Worm (Caenorhabditis elegans): Measurements from ENCODE around the gene C01G12.7.

Gene C01G12.7

ce11 chrII:14632823-14633222 is 41.1 kb upstream of the C01G12.7 start, which contains the start of gene C38C6.3:
C38C6.3 (plus strand) TSS chrII:14633123.
- TF ChIP-seq ceh-14 (tag; optimal IDR thresholded peaks at IDR 0.05) (no peak), ets-4 (tag; optimal IDR thresholded peaks at IDR 0.05) (no peak), ceh-34 (tag; optimal IDR thresholded peaks at IDR 0.05) (no peak), hlh-15 (tag; optimal IDR thresholded peaks at IDR 0.05) (no peak), zip-5 (tag; optimal IDR thresholded peaks at IDR 0.05) (no peak), ceh-31 (tag; optimal IDR thresholded peaks at IDR 0.05) (no peak), ahr-1 (tag; optimal IDR thresholded peaks at IDR 0.05) (no peak)

DNA sequence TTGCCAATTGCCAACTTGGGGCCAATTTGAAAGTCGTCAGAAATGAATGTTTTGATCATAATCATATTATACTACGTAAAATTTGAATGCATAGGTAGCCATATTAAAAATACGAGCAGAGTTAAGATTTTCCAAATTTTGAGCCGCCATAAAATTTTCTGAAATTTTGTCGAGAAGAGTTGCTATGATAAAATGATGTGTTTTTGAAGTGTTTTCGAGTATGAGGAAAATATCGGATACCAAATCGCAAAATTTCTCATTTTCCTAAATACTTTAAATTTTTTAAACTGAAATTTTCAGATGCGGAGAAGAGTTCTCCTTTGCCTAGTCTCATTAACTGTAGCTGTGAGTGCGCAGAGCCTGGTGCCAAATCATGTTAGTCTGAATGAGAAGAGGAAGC is 35.6 kb upstream of the C01G12.7 start, which contains the start of gene tag-297:
TSS of gene tag-297 (plus strand) at position 301 of the 400 bp plus-strand sequence.
- no peak for TF ChIP-seq ceh-30 (tag; optimal IDR thresholded peaks at IDR 0.05)
- no peak for TF ChIP-seq ceh-22 (tag; optimal IDR thresholded peaks at IDR 0.05)
- TF ChIP-seq nfya-1 (tag; optimal IDR thresholded peaks at IDR 0.05), result no peak
- no peak for TF ChIP-seq Y22D7AL.16 (tag; optimal IDR thresholded peaks at IDR 0.05)
- no peak for TF ChIP-seq C08G9.2 (tag; optimal IDR thresholded peaks at IDR 0.05)
- TF ChIP-seq pha-4 (tag; optimal IDR thresholded peaks at IDR 0.05), result no peak
- TF ChIP-seq ceh-34 (tag; optimal IDR thresholded peaks at IDR 0.05), result no peak
- no peak for TF ChIP-seq pag-3 (tag; optimal IDR thresholded peaks at IDR 0.05; ENCODE audit: borderline replicate concordance)
- TF ChIP-seq ref-2 (tag; optimal IDR thresholded peaks at IDR 0.05), result no peak
- no peak for TF ChIP-seq dmd-4 (tag; optimal IDR thresholded peaks at IDR 0.05; ENCODE audit: borderline replicate concordance)

DNA sequence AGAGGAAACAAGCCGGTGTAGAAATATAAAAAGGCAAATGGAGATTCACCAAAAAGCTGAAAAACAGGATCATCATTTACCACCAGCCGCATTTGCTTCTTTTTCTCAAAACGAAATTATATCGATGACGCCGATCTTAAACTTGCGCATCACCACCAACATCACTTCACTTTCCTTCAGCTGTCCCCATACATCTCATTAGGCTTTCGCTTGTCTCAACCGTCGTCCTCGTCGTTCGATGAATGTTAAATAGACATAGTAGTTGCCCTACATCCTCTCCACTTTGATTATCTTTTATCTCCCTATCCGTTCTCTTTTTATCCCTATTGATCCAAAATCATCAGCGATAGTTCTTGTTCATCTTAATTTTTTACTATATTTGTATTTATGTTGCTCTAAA is 35.2 kb upstream of the C01G12.7 start:
- TF ChIP-seq odd-2 (tag; optimal IDR thresholded peaks at IDR 0.05) (no peak), hlh-30 (tag; optimal IDR thresholded peaks at IDR 0.05; ENCODE audit: insufficient read depth) (no peak), ceh-31 (tag; optimal IDR thresholded peaks at IDR 0.05) (no peak), unc-3 (GFP tag; conservative IDR thresholded peaks at IDR 0.05) (no peak), unc-3 (tag; optimal IDR thresholded peaks at IDR 0.05) (no peak), ceh-14 (tag; optimal IDR thresholded peaks at IDR 0.05) (no peak), ceh-18 (tag; optimal IDR thresholded peaks at IDR 0.05) (no peak)

DNA sequence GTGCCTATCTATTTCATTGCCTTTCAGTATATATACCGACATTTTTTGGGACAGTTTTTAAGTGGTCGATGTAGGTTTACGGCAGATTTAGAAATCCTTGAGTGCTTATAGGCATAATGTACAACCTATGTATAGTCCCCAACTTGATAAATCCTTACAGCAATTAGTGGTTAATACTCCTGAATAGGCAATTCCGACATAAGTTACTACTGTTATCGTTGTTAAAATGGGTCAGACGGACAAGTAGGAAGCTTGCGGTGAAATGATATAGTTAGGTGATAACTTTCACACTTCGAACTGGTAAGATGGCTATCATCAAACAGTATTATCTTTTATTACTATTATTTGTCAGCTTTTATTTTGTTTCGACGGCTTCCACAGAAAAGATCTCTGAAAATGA is 31.1 kb upstream of the C01G12.7 start, which contains the start of gene mltn-10:
TSS of gene mltn-10 (plus strand) at position 301 of the 400 bp plus-strand sequence.
- no peak for TF ChIP-seq odd-2 (tag; optimal IDR thresholded peaks at IDR 0.05)
- no peak for TF ChIP-seq ama-1 (optimal IDR thresholded peaks at IDR 0.05)
- no peak for TF ChIP-seq ztf-16 (tag; optimal IDR thresholded peaks at IDR 0.05)
- TF ChIP-seq unc-55 (GFP tag; optimal IDR thresholded peaks at IDR 0.05), result no peak
- TF ChIP-seq hlh-13 (GFP tag; optimal IDR thresholded peaks at IDR 0.05), result no peak
- no peak for TF ChIP-seq lin-11 (tag; optimal IDR thresholded peaks at IDR 0.05)
- no peak for TF ChIP-seq T23F11.4 (GFP tag; optimal IDR thresholded peaks at IDR 0.05)
- TF ChIP-seq ceh-14 (tag; optimal IDR thresholded peaks at IDR 0.05), result no peak
- TF ChIP-seq C08G9.2 (tag; optimal IDR thresholded peaks at IDR 0.05), result no peak
- TF ChIP-seq pha-4 (tag; optimal IDR thresholded peaks at IDR 0.05), result no peak
- TF ChIP-seq fax-1 (tag; optimal IDR thresholded peaks at IDR 0.05), result no peak
- no peak for TF ChIP-seq dmd-4 (tag; optimal IDR thresholded peaks at IDR 0.05; ENCODE audit: borderline replicate concordance)
- no peak for TF ChIP-seq F13H6.1 (tag; optimal IDR thresholded peaks at IDR 0.05)

ce11 chrII:14620730-14621129 is 29.0 kb upstream of the C01G12.7 start:
- no peak for TF ChIP-seq fkh-6 (tag; optimal IDR thresholded peaks at IDR 0.05)
- no peak for TF ChIP-seq pha-2 (tag; optimal IDR thresholded peaks at IDR 0.05)
- TF ChIP-seq unc-55 (GFP tag; optimal IDR thresholded peaks at IDR 0.05), result no peak
- TF ChIP-seq tbx-2 (tag; optimal IDR thresholded peaks at IDR 0.05), result no peak

- TF ChIP-seq elt-2 (tag; optimal IDR thresholded peaks at IDR 0.05) (peak; percentile 33), ref-2 (tag; optimal IDR thresholded peaks at IDR 0.05) (no peak), ceh-18 (tag; optimal IDR thresholded peaks at IDR 0.05) (no peak), ceh-30 (tag; optimal IDR thresholded peaks at IDR 0.05) (no peak), dve-1 (tag; optimal IDR thresholded peaks at IDR 0.05) (no peak), pha-2 (tag; optimal IDR thresholded peaks at IDR 0.05) (no peak)
These were observed 28.1 kb upstream of the C01G12.7 start for ce11 chrII:14619806-14620205.
